Fruit fly (Drosophila melanogaster) whole organism, embryonic: ENCODE data around the gene LSm7.

Source experiments
- BEAF-32 ChIP-seq: fragments of 200-800 bp; sonication (Bioruptor generic); optimal IDR thresholded peaks from 3 replicates; lab custom pipeline; 2017; ENCODE audit warnings: missing biosample characterization, missing genetic modification characterization, mild to moderate bottlenecking, moderate library complexity, missing genetic modification reagents
- CG10147 ChIP-seq: fragments of 200-800 bp; sonication (Bioruptor generic); optimal IDR thresholded peaks from 2 replicates; lab custom pipeline; 2019; ENCODE audit warnings: missing biosample characterization, mild to moderate bottlenecking, missing genetic modification characterization, moderate library complexity
- CG10267 ChIP-seq: fragments of 200-800 bp; sonication (Bioruptor generic); optimal IDR thresholded peaks from 2 replicates; lab custom pipeline; 2018; ENCODE audit warnings: missing biosample characterization, mild to moderate bottlenecking, missing genetic modification characterization, moderate library complexity
- CG12071 ChIP-seq: fragments of 200-800 bp; sonication (Bioruptor generic); optimal IDR thresholded peaks from 3 replicates; lab custom pipeline; 2018; ENCODE audit warnings: missing biosample characterization, mild to moderate bottlenecking, missing genetic modification characterization
- CG13624 ChIP-seq: fragments of 200-800 bp; sonication (Bioruptor generic); optimal IDR thresholded peaks from 2 replicates; lab custom pipeline; 2016; ENCODE audit warnings: missing biosample characterization, missing genetic modification characterization
- CG15479 ChIP-seq: fragments of 200-800 bp; sonication (Bioruptor generic); optimal IDR thresholded peaks from 3 replicates; lab custom pipeline; 2019; ENCODE audit warnings: missing biosample characterization, mild to moderate bottlenecking, missing genetic modification characterization, moderate library complexity
- CG15601 ChIP-seq: fragments of 200-800 bp; sonication (Bioruptor generic); optimal IDR thresholded peaks from 3 replicates; lab custom pipeline; 2019; ENCODE audit warnings: missing biosample characterization, mild to moderate bottlenecking, missing genetic modification characterization, moderate library complexity
- CG15696 ChIP-seq: fragments of 200-800 bp; sonication (Bioruptor generic); optimal IDR thresholded peaks from 2 replicates; lab custom pipeline; 2019; ENCODE audit warnings: missing biosample characterization, mild to moderate bottlenecking, missing genetic modification characterization, moderate library complexity
- CG1603 ChIP-seq: fragments of 200-800 bp; sonication (Bioruptor generic); optimal IDR thresholded peaks from 2 replicates; lab custom pipeline; 2019; ENCODE audit warnings: missing biosample characterization, mild to moderate bottlenecking, missing genetic modification characterization, moderate library complexity
- CG2116 ChIP-seq: fragments of 200-800 bp; sonication (Bioruptor generic); optimal IDR thresholded peaks from 3 replicates; lab custom pipeline; 2018; ENCODE audit warnings: missing biosample characterization, mild to moderate bottlenecking, missing genetic modification characterization
- CG34224 ChIP-seq: fragments of 200-800 bp; sonication (Bioruptor generic); IDR thresholded peaks from 3 replicates; pipeline ENCODE4 v1.3.6; 2022; ENCODE audit warnings: missing biosample characterization, missing genetic modification characterization; ENCODE audit not compliant: partially characterized antibody
- CG3847 ChIP-seq: fragments of 200-800 bp; sonication (Bioruptor generic); IDR thresholded peaks from 2 replicates; pipeline ENCODE4 v1.3.6; 2022; ENCODE audit warnings: missing biosample characterization, missing genetic modification characterization
- CG4328 ChIP-seq: fragments of 200-800 bp; sonication (Bioruptor generic); optimal IDR thresholded peaks from 3 replicates; lab custom pipeline; 2017; ENCODE audit warnings: missing biosample characterization, missing genetic modification reagents, missing genetic modification characterization
- CG4617 ChIP-seq: fragments of 200-800 bp; sonication (Bioruptor generic); optimal IDR thresholded peaks from 3 replicates; lab custom pipeline; 2016; ENCODE audit warnings: missing biosample characterization, missing genetic modification characterization, borderline replicate concordance
- CG7963 ChIP-seq: fragments of 200-800 bp; sonication (Bioruptor generic); IDR thresholded peaks from 3 replicates; pipeline ENCODE4 v1.3.6; 2022; ENCODE audit warnings: missing biosample characterization, missing genetic modification characterization; ENCODE audit not compliant: partially characterized antibody
- CG9797 ChIP-seq: fragments of 200-800 bp; sonication (Bioruptor generic); optimal IDR thresholded peaks from 3 replicates; lab custom pipeline; 2018; ENCODE audit warnings: missing biosample characterization, mild to moderate bottlenecking, missing genetic modification characterization
- CTCF ChIP-seq: fragments of 200-800 bp; sonication (Bioruptor generic); optimal IDR thresholded peaks from 2 replicates; lab custom pipeline; 2017; ENCODE audit warnings: missing biosample characterization, mild to moderate bottlenecking, missing genetic modification characterization, moderate library complexity
- Camta ChIP-seq: fragments of 200-800 bp; sonication (Bioruptor generic); optimal IDR thresholded peaks from 2 replicates; lab custom pipeline; 2016; ENCODE audit warnings: missing biosample characterization, missing genetic modification characterization
- CoRest ChIP-seq: fragments of 200-800 bp; sonication (Bioruptor generic); optimal IDR thresholded peaks from 3 replicates; lab custom pipeline; 2018; ENCODE audit warnings: missing biosample characterization, mild to moderate bottlenecking, missing genetic modification characterization, moderate library complexity
- Deaf1 ChIP-seq: fragments of 200-800 bp; optimal IDR thresholded peaks from 3 replicates; lab custom pipeline; 2019; ENCODE audit warnings: missing biosample characterization, mild to moderate bottlenecking, missing genetic modification characterization, moderate library complexity
- Dp ChIP-seq: fragments of 200-800 bp; sonication (Bioruptor generic); optimal IDR thresholded peaks from 2 replicates; lab custom pipeline; 2018; ENCODE audit warnings: missing biosample characterization, mild to moderate bottlenecking, missing genetic modification characterization, moderate library complexity
- Drgx ChIP-seq: fragments of 200-800 bp; sonication (Bioruptor generic); IDR thresholded peaks from 2 replicates; pipeline ENCODE4 v1.3.6; 2022; ENCODE audit warnings: missing biosample characterization, missing genetic modification characterization
- E2f2 ChIP-seq: fragments of 200-800 bp; sonication (Bioruptor generic); IDR thresholded peaks from 2 replicates; pipeline ENCODE4 v1.3.6; 2022; ENCODE audit warnings: missing biosample characterization, missing genetic modification characterization
- Ets97D ChIP-seq: fragments of 200-800 bp; sonication (Bioruptor generic); optimal IDR thresholded peaks from 3 replicates; lab custom pipeline; 2016; ENCODE audit warnings: missing biosample characterization, missing genetic modification characterization
- Hey ChIP-seq: fragments of 200-800 bp; sonication (Bioruptor generic); optimal IDR thresholded peaks from 3 replicates; lab custom pipeline; 2018; ENCODE audit warnings: missing biosample characterization, mild to moderate bottlenecking, missing genetic modification characterization
- HmgZ ChIP-seq: fragments of 200-800 bp; sonication (Bioruptor generic); optimal IDR thresholded peaks from 2 replicates; lab custom pipeline; 2018; ENCODE audit warnings: missing biosample characterization, mild to moderate bottlenecking, missing genetic modification characterization
- MBD-R2 ChIP-seq: fragments of 200-800 bp; sonication (Bioruptor generic); IDR thresholded peaks from 2 replicates; pipeline ENCODE4 v1.3.6; 2022; ENCODE audit warnings: missing biosample characterization, missing genetic modification characterization
- Med ChIP-seq: fragments of 200-800 bp; sonication (Bioruptor generic); peaks from one replicate; lab custom pipeline; 2016; ENCODE audit warnings: missing biosample characterization, missing genetic modification characterization, mild to moderate bottlenecking, inconsistent platforms, moderate library complexity
- Meics ChIP-seq: fragments of 200-800 bp; sonication (Bioruptor generic); optimal IDR thresholded peaks from 2 replicates; lab custom pipeline; 2017; ENCODE audit warnings: missing biosample characterization, mild to moderate bottlenecking, missing genetic modification characterization
- Mrtf ChIP-seq: fragments of 200-800 bp; sonication (Bioruptor generic); IDR thresholded peaks from 3 replicates; pipeline ENCODE4 v1.3.6; 2022; ENCODE audit warnings: missing biosample characterization, missing genetic modification characterization
- Myb ChIP-seq: fragments of 200-800 bp; sonication (Bioruptor generic); optimal IDR thresholded peaks from 2 replicates; lab custom pipeline; 2016; ENCODE audit warnings: missing biosample characterization, missing genetic modification characterization
- Neu2 ChIP-seq: fragments of 200-800 bp; sonication (Bioruptor generic); optimal IDR thresholded peaks from 3 replicates; lab custom pipeline; 2016; ENCODE audit warnings: missing biosample characterization, missing genetic modification characterization, borderline replicate concordance
- Oaz ChIP-seq: fragments of 200-800 bp; sonication (Bioruptor generic); IDR thresholded peaks from 2 replicates; pipeline ENCODE4 v1.3.6; 2022; ENCODE audit warnings: missing biosample characterization, missing genetic modification characterization
- Opbp ChIP-seq: fragments of 200-800 bp; sonication (Bioruptor generic); IDR thresholded peaks from 3 replicates; pipeline ENCODE4 v1.3.6; 2022; ENCODE audit warnings: missing biosample characterization, missing genetic modification characterization; ENCODE audit not compliant: partially characterized antibody
- Optix ChIP-seq: fragments of 200-800 bp; sonication (Bioruptor generic); IDR thresholded peaks from 3 replicates; pipeline ENCODE4 v1.3.6; 2022; ENCODE audit warnings: missing biosample characterization, missing genetic modification characterization
- Scr ChIP-seq: fragments of 200-800 bp; sonication (Bioruptor generic); IDR thresholded peaks from 2 replicates; pipeline ENCODE4 v1.3.6; 2022; ENCODE audit warnings: missing biosample characterization, missing genetic modification characterization; ENCODE audit not compliant: partially characterized antibody
- Trl ChIP-seq, 3 experiments: fragments of >200 bp in 2 of 3; fragments of 200-800 bp in 1 of 3; sonication (Bioruptor generic) in 1 of 3; optimal IDR thresholded peaks; 2 replicates in 1 of 3; 3 replicates in 2 of 3; lab custom pipeline; 2016 to 2017; ENCODE audit warnings: missing biosample characterization in 1 of 3, missing genetic modification characterization in 1 of 3
- YL-1 ChIP-seq: fragments of 200-800 bp; sonication (Bioruptor generic); optimal IDR thresholded peaks from 3 replicates; lab custom pipeline; 2017; ENCODE audit warnings: missing biosample characterization, mild to moderate bottlenecking, missing genetic modification characterization
- al ChIP-seq: fragments of 200-800 bp; sonication (Bioruptor generic); IDR thresholded peaks from 2 replicates; pipeline ENCODE4 v1.3.6; 2022; ENCODE audit warnings: missing biosample characterization, missing genetic modification characterization
- br ChIP-seq: fragments of >200 bp; optimal IDR thresholded peaks from 2 replicates; lab custom pipeline; 2017
- cas ChIP-seq: fragments of 200-800 bp; sonication (Bioruptor generic); IDR thresholded peaks from 2 replicates; pipeline ENCODE4 v1.3.6; 2022; ENCODE audit warnings: missing biosample characterization, missing genetic modification characterization
- fd64A ChIP-seq: fragments of 200-800 bp; sonication (Bioruptor generic); optimal IDR thresholded peaks from 3 replicates; lab custom pipeline; 2018; ENCODE audit warnings: missing biosample characterization, mild to moderate bottlenecking, missing genetic modification characterization
- fru ChIP-seq: fragments of >200 bp; optimal IDR thresholded peaks from 2 replicates; lab custom pipeline; 2017
- gem ChIP-seq: fragments of 200-800 bp; sonication (Bioruptor generic); optimal IDR thresholded peaks from 2 replicates; lab custom pipeline; 2019; ENCODE audit warnings: missing biosample characterization, mild to moderate bottlenecking, missing genetic modification characterization, moderate library complexity
- gfzf ChIP-seq: fragments of 200-800 bp; sonication (Bioruptor generic); optimal IDR thresholded peaks from 2 replicates; lab custom pipeline; 2016; ENCODE audit warnings: missing biosample characterization, mild to moderate bottlenecking, missing genetic modification characterization, moderate library complexity
- lbe ChIP-seq: fragments of 200-800 bp; sonication (Bioruptor generic); optimal IDR thresholded peaks from 2 replicates; lab custom pipeline; 2016; ENCODE audit warnings: missing biosample characterization, mild to moderate bottlenecking, missing genetic modification characterization
- nerfin-1 ChIP-seq: fragments of 200-800 bp; sonication (Bioruptor generic); optimal IDR thresholded peaks from 3 replicates; lab custom pipeline; 2019; ENCODE audit warnings: missing biosample characterization, mild to moderate bottlenecking, missing genetic modification characterization, moderate library complexity
- sisA ChIP-seq: fragments of 200-800 bp; sonication (Bioruptor generic); IDR thresholded peaks from 2 replicates; pipeline ENCODE4 v1.3.6; 2022; ENCODE audit warnings: missing biosample characterization, missing genetic modification characterization
- trem ChIP-seq: fragments of 200-800 bp; optimal IDR thresholded peaks from 3 replicates; lab custom pipeline; 2019; ENCODE audit warnings: missing biosample characterization, mild to moderate bottlenecking, missing genetic modification characterization, moderate library complexity
- vvl ChIP-seq: fragments of 200-800 bp; sonication (Bioruptor generic); IDR thresholded peaks from 2 replicates; pipeline ENCODE4 v1.3.6; 2022; ENCODE audit warnings: missing biosample characterization, missing genetic modification characterization

The LSm7 gene

dm6 chr2L:16738206-16738900 lies 4.5 kb downstream of the LSm7 start, which contains the start of the genes glu and ChLD3 (continued):
- TF ChIP-seq CoRest (tag; lab: Kevin White, UChicago) = peak; percentile 57
- no peak for TF ChIP-seq Deaf1 (tag; lab: Kevin White, UChicago)
- no peak for TF ChIP-seq Trl (optimal IDR thresholded peaks at IDR 0.05; lab: Kevin White, UChicago)
- no peak for TF ChIP-seq Trl (GFP tag; optimal IDR thresholded peaks at IDR 0.05; lab: Kevin White, UChicago)
- TF ChIP-seq YL-1 (GFP tag; lab: Kevin White, UChicago) = peak; percentile 5
- TF ChIP-seq Ets97D (GFP tag; lab: Kevin White, UChicago) = peak; percentile 40
- peak; percentile 88 for TF ChIP-seq E2f2 (GFP tag; lab: Robert Waterston, UW)
- peak; percentile 20 for TF ChIP-seq HmgZ (tag; lab: Kevin White, UChicago)
- TF ChIP-seq vvl (GFP tag; lab: Robert Waterston, UW) = 0 out of 2 replicates have a peak, but pooled peaks have one; percentile 29
- TF ChIP-seq CTCF (GFP tag; lab: Kevin White, UChicago) = peak; percentile 56
- 0 out of 3 replicates have a peak, but pooled peaks have one; percentile 35 for TF ChIP-seq CG7963
- 0 out of 3 replicates have a peak, but pooled peaks have one; percentile 22 for TF ChIP-seq Opbp
- no peak for TF ChIP-seq Optix
- peak; percentile 98 for TF ChIP-seq Myb (GFP tag; lab: Kevin White, UChicago)
- TF ChIP-seq trem = peak; percentile 100
- peak; percentile 22; the same call in 1 of the 2 replicates for TF ChIP-seq Drgx (GFP tag; lab: Robert Waterston, UW)
- peak; percentile 83 for TF ChIP-seq Dp
- TF ChIP-seq CG2116 (GFP tag; lab: Kevin White, UChicago) = peak; percentile 15
- peak; percentile 87 for TF ChIP-seq MBD-R2 (GFP tag; lab: Robert Waterston, UW)
- peak; percentile 24 for TF ChIP-seq BEAF-32 (GFP tag; lab: Kevin White, UChicago)
- peak; percentile 35; the same call in 1 of the 2 replicates for TF ChIP-seq CG3847 (GFP tag; lab: Robert Waterston, UW)
- TF ChIP-seq CG15479 (GFP tag; lab: Kevin White, UChicago) = no peak
- TF ChIP-seq Hey = no peak
- TF ChIP-seq Med = peak; percentile 72
- TF ChIP-seq CG9797 (GFP tag; lab: Kevin White, UChicago) = peak; percentile 77
- TF ChIP-seq gfzf = peak; percentile 82
- no peak for TF ChIP-seq fd64A (GFP tag; lab: Kevin White, UChicago)
- peak; percentile 41 for TF ChIP-seq CG10267
- TF ChIP-seq Neu2 (GFP tag; lab: Kevin White, UChicago) = no peak

DNA sequence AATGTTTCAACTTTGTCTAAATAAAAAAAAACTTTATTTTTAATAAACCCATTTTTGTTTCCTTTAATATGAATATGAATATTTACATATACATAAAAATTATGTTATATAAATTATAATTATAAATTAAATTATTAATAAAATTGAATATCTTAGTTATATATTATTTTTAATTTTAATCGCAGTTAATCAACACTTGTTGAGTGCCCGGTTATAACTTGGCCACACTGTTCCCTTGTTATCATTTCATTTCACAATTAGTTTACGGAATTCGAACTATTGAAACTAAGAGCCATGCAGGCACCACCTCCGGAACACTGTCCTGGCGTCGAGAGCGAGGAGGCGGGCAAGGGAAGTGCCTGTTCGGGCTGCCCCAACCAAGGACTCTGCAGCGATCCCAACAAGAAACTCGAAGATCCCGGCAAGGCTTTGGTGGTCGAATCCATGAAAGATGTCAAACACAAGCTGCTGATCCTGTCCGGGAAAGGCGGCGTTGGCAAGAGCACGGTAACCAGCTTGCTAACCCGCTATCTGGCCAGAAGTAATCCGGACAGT lies 10.5 kb downstream of the LSm7 start, which contains the start of gene Nubp1:
Gene Nubp1 (plus strand): TSS at position 213 of the 555 bp plus-strand sequence.
- TF ChIP-seq fru (lab: Kevin White, UChicago) (no peak), Meics (no peak), CG12071 (GFP tag; lab: Kevin White, UChicago) (no peak), lbe (GFP tag; lab: Kevin White, UChicago) (no peak), Oaz (GFP tag; lab: Robert Waterston, UW) (no peak), Camta (GFP tag; lab: Kevin White, UChicago) (no peak), br (lab: Kevin White, UChicago) (no peak), sisA (GFP tag; lab: Robert Waterston, UW) (no peak), Scr (GFP tag; lab: Robert Waterston, UW) (no peak; the same call in 1 of the 2 replicates), CG13624 (no peak), Mrtf (GFP tag; lab: Robert Waterston, UW) (no peak), CG34224 (GFP tag; lab: Robert Waterston, UW) (0 out of 3 replicates have a peak, but pooled peaks have one; percentile 31), CG15601 (no peak), nerfin-1 (no peak), Dp (no peak), CG10147 (no peak), CG1603 (no peak), CG15696 (tag; lab: Kevin White, UChicago) (no peak), CG4617 (GFP tag; lab: Kevin White, UChicago) (peak; percentile 67), al (no peak), cas (no peak), CG4328 (GFP tag; lab: Kevin White, UChicago) (no peak), gem (tag; lab: Kevin White, UChicago) (no peak)
